Worm (Caenorhabditis elegans): ENCODE measurements around the gene ZK418.10.

DNA sequence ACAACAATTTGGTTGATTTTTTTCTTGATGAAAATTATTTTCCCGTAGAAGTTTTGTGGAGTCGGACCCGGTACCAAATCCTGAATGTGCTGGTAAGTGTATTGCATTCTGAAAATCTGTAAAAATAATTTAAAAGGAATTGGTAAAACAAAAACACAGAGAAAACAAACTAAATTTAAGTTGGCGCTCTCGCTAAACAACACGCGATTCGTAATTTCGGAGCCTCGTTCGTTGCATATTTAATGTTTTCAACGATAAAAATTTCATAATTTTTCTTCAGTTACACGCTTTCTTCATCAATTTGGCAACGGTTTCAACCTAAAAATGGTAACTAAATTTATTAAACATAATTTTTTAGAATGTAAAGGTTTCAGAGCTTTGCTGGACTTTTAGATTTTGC, 43.1 kb upstream of the ZK418.10 start, which contains the start of the genes pot-1 and ggtb-1:
- TF ChIP-seq ama-1 (optimal IDR thresholded peaks at IDR 0.05) (no peak), ama-1 (GFP tag; optimal IDR thresholded peaks at IDR 0.05) (no peak), ztf-26 (tag; optimal IDR thresholded peaks at IDR 0.05) (no peak), madf-6 (GFP tag; IDR thresholded peaks at IDR 0.05) (no peak), F37B4.10 (GFP tag; IDR thresholded peaks at IDR 0.05) (no peak)
